Worm (Caenorhabditis elegans): ENCODE results near the gene aex-3.

- TF ChIP-seq ref-1 (GFP tag; conservative IDR thresholded peaks at IDR 0.05) (no peak), flt-1 (GFP tag; IDR thresholded peaks at IDR 0.05) (no peak), ztf-29 (GFP tag; IDR thresholded peaks at IDR 0.05) (no peak), ztf-23 (GFP tag; IDR thresholded peaks at IDR 0.05) (no peak)
Measured at ce11 chrX:759634-760033, at the start of gene aex-3.
